Worm (Caenorhabditis elegans) whole organism, L1 larva: ENCODE measurements around the gene nhr-167.

ENCODE experiments used
- aha-1 ChIP-seq: fragments of 150-350 bp; optimal IDR thresholded peaks from 2 replicates; lab custom pipeline; 2014; ENCODE audit warnings: missing biosample characterization, missing genetic modification characterization
- aly-2 ChIP-seq: fragments of 150-350 bp; optimal IDR thresholded peaks from 2 replicates; lab custom pipeline; 2014; ENCODE audit warnings: missing biosample characterization, missing genetic modification characterization
- ama-1 ChIP-seq: fragments of 150-350 bp; optimal IDR thresholded peaks from 2 replicates; lab custom pipeline; 2014
- blmp-1 ChIP-seq: fragments of 150-350 bp; optimal IDR thresholded peaks from 2 replicates; lab custom pipeline; 2014; ENCODE audit warnings: missing biosample characterization, missing genetic modification characterization
- ceh-90 ChIP-seq: sonication (generic microtip); optimal IDR thresholded peaks from 2 replicates; lab custom pipeline; 2016; ENCODE audit warnings: missing genetic modification characterization, missing compliant biosample characterization
- ces-1 ChIP-seq: fragments of 150-350 bp; optimal IDR thresholded peaks from 2 replicates; lab custom pipeline; 2014; ENCODE audit warnings: missing biosample characterization, missing genetic modification reagents, missing genetic modification characterization
- fos-1 ChIP-seq: fragments of 150-350 bp; optimal IDR thresholded peaks from 2 replicates; lab custom pipeline; 2014; ENCODE audit warnings: missing biosample characterization, missing genetic modification characterization
- lin-13 ChIP-seq: fragments of 150-350 bp; optimal IDR thresholded peaks from 2 replicates; lab custom pipeline; 2014; ENCODE audit warnings: missing biosample characterization, missing genetic modification reagents, missing genetic modification characterization
- lin-15B ChIP-seq: fragments of 150-350 bp; sonication (generic microtip); optimal IDR thresholded peaks from 3 replicates; lab custom pipeline; 2014; ENCODE audit warnings: missing biosample characterization, missing genetic modification characterization
- nhr-11 ChIP-seq: fragments of 150-350 bp; optimal IDR thresholded peaks from 2 replicates; lab custom pipeline; 2014; ENCODE audit warnings: missing biosample characterization, missing genetic modification characterization
- nhr-28 ChIP-seq: fragments of 150-350 bp; optimal IDR thresholded peaks from 2 replicates; lab custom pipeline; 2014; ENCODE audit warnings: missing biosample characterization, missing genetic modification characterization
- nhr-71 ChIP-seq: sonication (generic microtip); optimal IDR thresholded peaks from 2 replicates; lab custom pipeline; 2016; ENCODE audit warnings: mild to moderate bottlenecking, missing genetic modification characterization, moderate library complexity, missing compliant biosample characterization
- unc-62 ChIP-seq: fragments of 150-350 bp; optimal IDR thresholded peaks from 2 replicates; lab custom pipeline; 2014; ENCODE audit warnings: missing biosample characterization, missing genetic modification reagents, missing genetic modification characterization
- zag-1 ChIP-seq: fragments of 150-350 bp; optimal IDR thresholded peaks from 2 replicates; lab custom pipeline; 2014; ENCODE audit warnings: missing biosample characterization, missing genetic modification characterization

DNA sequence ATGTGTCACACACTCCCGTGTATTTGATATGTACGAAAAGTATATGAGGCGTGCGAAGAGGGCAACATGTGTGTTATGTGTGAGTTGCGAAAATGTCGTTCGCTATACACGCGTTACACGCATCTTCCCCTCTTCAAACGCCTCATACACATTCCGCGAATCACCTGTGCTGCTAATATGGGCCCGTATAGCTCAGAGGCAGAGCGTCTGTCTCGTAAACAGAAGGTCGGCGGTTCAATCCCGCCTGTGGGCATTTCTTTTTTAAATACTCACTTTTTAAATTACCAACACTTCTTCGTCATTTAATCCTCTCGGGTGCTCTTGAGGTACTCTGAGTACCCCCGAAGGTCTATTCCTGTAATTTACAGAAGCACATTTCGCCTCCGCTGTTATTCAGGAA lies 48.3 kb downstream of the nhr-167 start:
- TF ChIP-seq aly-2 (no peak), ama-1 (no peak), blmp-1 (tag; lab: Kevin White, UChicago) (no peak), lin-15B (tag; lab: Kevin White, UChicago) (no peak), aha-1 (tag; lab: Kevin White, UChicago) (no peak), nhr-71 (tag; lab: Kevin White, UChicago) (no peak), nhr-28 (tag; lab: Kevin White, UChicago) (no peak), zag-1 (tag; lab: Kevin White, UChicago) (no peak), nhr-11 (tag; lab: Kevin White, UChicago) (no peak), lin-13 (GFP tag; lab: Kevin White, UChicago) (no peak), ces-1 (no peak), ceh-90 (tag; lab: Kevin White, UChicago) (no peak), unc-62 (GFP tag; lab: Kevin White, UChicago) (no peak), fos-1 (tag; lab: Kevin White, UChicago) (no peak)
